Fruit fly (Drosophila melanogaster): ENCODE measurements around the gene strat.

Gene strat

DNA sequence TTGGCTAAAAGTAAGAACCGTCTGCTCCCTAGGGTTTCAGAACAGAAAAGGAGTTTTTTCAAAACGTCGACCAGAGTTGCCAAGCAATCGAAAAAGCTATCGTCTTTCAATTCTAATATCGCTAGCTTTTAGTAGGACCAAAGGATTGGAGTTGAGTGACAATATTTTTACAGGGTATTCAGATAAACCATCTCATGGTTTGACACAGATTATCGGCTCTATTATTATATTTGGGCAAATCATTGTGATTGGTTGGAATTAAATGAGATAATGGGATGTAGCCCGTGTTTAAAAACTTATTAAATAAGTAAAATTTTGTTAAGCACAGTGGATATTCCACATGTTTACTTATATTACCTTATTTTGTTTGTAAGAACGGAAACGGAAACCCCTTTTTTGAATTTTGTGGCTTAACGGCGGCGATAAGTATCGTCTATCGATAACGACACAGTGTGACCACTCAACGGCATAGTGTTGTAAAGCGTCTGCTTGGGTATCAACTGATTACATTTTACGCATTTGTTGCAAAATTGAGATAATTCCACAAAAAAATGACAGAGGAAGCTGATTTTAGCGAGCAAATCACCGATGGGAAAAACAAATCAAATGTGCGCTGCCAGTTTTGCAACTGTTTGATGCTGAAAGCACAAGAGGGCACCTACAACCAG, at the start of gene strat, which contains the start of gene mtsh (continued):
- TF ChIP-seq stc (GFP tag; IDR thresholded peaks at IDR 0.05) (peak; percentile 59; the same call in 1 of the 2 replicates), Bgb (GFP tag; IDR thresholded peaks at IDR 0.05; ENCODE audit: partially characterized antibody) (peak; percentile 73), CG7928 (GFP tag; optimal IDR thresholded peaks at IDR 0.05) (no peak), CG11723 (GFP tag; optimal IDR thresholded peaks at IDR 0.05) (peak; percentile 32), sd (tag; optimal IDR thresholded peaks at IDR 0.05) (no peak), ara (GFP tag; IDR thresholded peaks at IDR 0.05) (0 out of 2 replicates have a peak, but pooled peaks have one; percentile 42), corto (GFP tag; optimal IDR thresholded peaks at IDR 0.05) (no peak), Abd-B (GFP tag; optimal IDR thresholded peaks at IDR 0.05) (no peak), gfzf (GFP tag; optimal IDR thresholded peaks at IDR 0.05) (peak; percentile 50), CG32772 (GFP tag; IDR thresholded peaks at IDR 0.05) (no peak; the same call in 1 of the 2 replicates), sug (tag; optimal IDR thresholded peaks at IDR 0.05) (no peak), CG9437 (GFP tag; optimal IDR thresholded peaks at IDR 0.05) (peak; percentile 61), CG5245 (GFP tag; optimal IDR thresholded peaks at IDR 0.05) (peak; percentile 22), cas (GFP tag; IDR thresholded peaks at IDR 0.05) (no peak), chn (GFP tag; optimal IDR thresholded peaks at IDR 0.05) (peak; percentile 28), CG13424 (tag; optimal IDR thresholded peaks at IDR 0.05) (no peak), CG15696 (tag; optimal IDR thresholded peaks at IDR 0.05) (no peak), CG15479 (GFP tag; optimal IDR thresholded peaks at IDR 0.05) (peak; percentile 47), CG34224 (GFP tag; IDR thresholded peaks at IDR 0.05; ENCODE audit: partially characterized antibody) (peak; percentile 59), CG15601 (tag; optimal IDR thresholded peaks at IDR 0.05) (peak; percentile 75), Spps (tag; optimal IDR thresholded peaks at IDR 0.05) (peak; percentile 18), D19B (GFP tag; optimal IDR thresholded peaks at IDR 0.05) (peak; percentile 45), ssp (GFP tag; IDR thresholded peaks at IDR 0.05) (no peak), CG13123 (GFP tag; optimal IDR thresholded peaks at IDR 0.05) (no peak), Max (GFP tag; optimal IDR thresholded peaks at IDR 0.05) (peak; percentile 35), Lhr (GFP tag; optimal IDR thresholded peaks at IDR 0.05) (no peak), pan (optimal IDR thresholded peaks at IDR 0.05) (no peak), pan (GFP tag; optimal IDR thresholded peaks at IDR 0.05 in 1 of 2, IDR thresholded peaks at IDR 0.05 in 1 of 2) (peak in 1 of 2 experiments; percentile 58), Dref (GFP tag; IDR thresholded peaks at IDR 0.05) (peak; percentile 90), CG3281 (GFP tag; optimal IDR thresholded peaks at IDR 0.05) (peak; percentile 76), zen2 (GFP tag; IDR thresholded peaks at IDR 0.05; ENCODE audit: partially characterized antibody) (no peak; the same call in 2 of the 3 replicates), dysf (GFP tag; IDR thresholded peaks at IDR 0.05) (peak; percentile 45; the same call in 2 of the 3 replicates), Ravus (GFP tag; IDR thresholded peaks at IDR 0.05) (no peak), CG9215 (GFP tag; IDR thresholded peaks at IDR 0.05) (no peak), trh (GFP tag; optimal IDR thresholded peaks at IDR 0.05) (no peak), esg (GFP tag; conservative IDR thresholded peaks at IDR 0.05) (no peak), CHES-1-like (GFP tag; optimal IDR thresholded peaks at IDR 0.05) (peak; percentile 55), CG12219 (GFP tag; optimal IDR thresholded peaks at IDR 0.05) (peak; percentile 52), usp (GFP tag; optimal IDR thresholded peaks at IDR 0.05) (no peak), lilli (GFP tag; optimal IDR thresholded peaks at IDR 0.05) (peak; percentile 58), CG8924 (tag; optimal IDR thresholded peaks at IDR 0.05) (peak; percentile 16), crp (GFP tag; optimal IDR thresholded peaks at IDR 0.05) (peak in 1 of 2 experiments; percentile 47), NK7.1 (GFP tag; optimal IDR thresholded peaks at IDR 0.05) (no peak), ERR (GFP tag; optimal IDR thresholded peaks at IDR 0.05) (peak; percentile 44), repo (GFP tag; optimal IDR thresholded peaks at IDR 0.05) (peak; percentile 19), NC2β (GFP tag; optimal IDR thresholded peaks at IDR 0.05) (peak; percentile 49), CG15011 (GFP tag; optimal IDR thresholded peaks at IDR 0.05) (peak; percentile 66), oc (tag; optimal IDR thresholded peaks at IDR 0.05) (no peak), Oaz (GFP tag; IDR thresholded peaks at IDR 0.05) (no peak), CG12659 (GFP tag; optimal IDR thresholded peaks at IDR 0.05) (peak; percentile 55)

Data from whole organism, embryonic.